Fruit fly (Drosophila melanogaster) whole organism, pupa: ENCODE data around the gene Acam.

Experiments used
- CG10348 ChIP-seq: fragments of 200-800 bp; sonication (Bioruptor generic); IDR thresholded peaks from 2 replicates; pipeline ENCODE4 v1.3.6; 2022; ENCODE audit warnings: missing biosample characterization, missing genetic modification characterization
- CG12605 ChIP-seq: fragments of 200-800 bp; sonication (Bioruptor generic); IDR thresholded peaks from 2 replicates; pipeline ENCODE4 v1.3.6; 2022; ENCODE audit warnings: missing biosample characterization, missing genetic modification characterization
- CG13204 ChIP-seq: fragments of 200-800 bp; sonication (Bioruptor generic); optimal IDR thresholded peaks from 2 replicates; lab custom pipeline; 2018; ENCODE audit warnings: missing biosample characterization, mild to moderate bottlenecking, missing genetic modification characterization, moderate library complexity
- CG14655 ChIP-seq: fragments of 200-800 bp; sonication (Bioruptor generic); optimal IDR thresholded peaks from 3 replicates; lab custom pipeline; 2017; ENCODE audit warnings: mild to moderate bottlenecking, missing biosample characterization, missing genetic modification reagents, missing genetic modification characterization
- CG15710 ChIP-seq: fragments of 200-800 bp; sonication (Bioruptor generic); optimal IDR thresholded peaks from 2 replicates; lab custom pipeline; 2018; ENCODE audit warnings: missing biosample characterization, mild to moderate bottlenecking, missing genetic modification characterization, moderate library complexity
- CG17806 ChIP-seq: fragments of 200-800 bp; sonication (Bioruptor generic); optimal IDR thresholded peaks from 2 replicates; lab custom pipeline; 2018; ENCODE audit warnings: missing biosample characterization, mild to moderate bottlenecking, missing genetic modification characterization, moderate library complexity
- CG32121 ChIP-seq: fragments of 200-800 bp; sonication (Bioruptor generic); IDR thresholded peaks from 2 replicates; pipeline ENCODE4 v1.3.6; 2022; ENCODE audit warnings: missing biosample characterization, missing genetic modification characterization
- CG34367 ChIP-seq: fragments of 200-800 bp; sonication (Bioruptor generic); optimal IDR thresholded peaks from 2 replicates; lab custom pipeline; 2018; ENCODE audit warnings: missing biosample characterization, mild to moderate bottlenecking, missing genetic modification characterization
- CG4496 ChIP-seq: fragments of 200-800 bp; sonication (Bioruptor generic); IDR thresholded peaks from 3 replicates; pipeline ENCODE4 v1.3.6; 2022; ENCODE audit warnings: missing biosample characterization, missing genetic modification characterization
- CG8159 ChIP-seq: fragments of 200-800 bp; sonication (Bioruptor generic); optimal IDR thresholded peaks from 3 replicates; lab custom pipeline; 2018; ENCODE audit warnings: missing biosample characterization, mild to moderate bottlenecking, missing genetic modification characterization, moderate library complexity
- CG8301 ChIP-seq: fragments of 200-800 bp; sonication (Bioruptor generic); optimal IDR thresholded peaks from 2 replicates; lab custom pipeline; 2018; ENCODE audit warnings: missing biosample characterization, mild to moderate bottlenecking, missing genetic modification characterization
- CG9948 ChIP-seq: fragments of 200-800 bp; sonication (Bioruptor generic); optimal IDR thresholded peaks from 2 replicates; lab custom pipeline; 2018; ENCODE audit warnings: missing biosample characterization, mild to moderate bottlenecking, missing genetic modification characterization, moderate library complexity
- D1 ChIP-seq: fragments of 200-800 bp; sonication (Bioruptor generic); optimal IDR thresholded peaks from 2 replicates; lab custom pipeline; 2018; ENCODE audit warnings: missing biosample characterization, mild to moderate bottlenecking, missing genetic modification characterization, moderate library complexity
- EcR ChIP-seq: fragments of 200-800 bp; sonication (Bioruptor generic); optimal IDR thresholded peaks from 3 replicates; lab custom pipeline; 2019; ENCODE audit warnings: missing biosample characterization, missing genetic modification characterization, mild to moderate bottlenecking, moderate library complexity, missing genetic modification reagents
- Ets98B ChIP-seq: fragments of 200-800 bp; sonication (Bioruptor generic); IDR thresholded peaks from 2 replicates; pipeline ENCODE4 v1.3.6; 2022; ENCODE audit warnings: missing biosample characterization, missing genetic modification characterization
- Pif1A ChIP-seq: fragments of 200-800 bp; sonication (Bioruptor generic); optimal IDR thresholded peaks from 3 replicates; lab custom pipeline; 2016; ENCODE audit warnings: missing biosample characterization, missing genetic modification characterization
- Pif1B ChIP-seq: fragments of 200-800 bp; sonication (Bioruptor generic); optimal IDR thresholded peaks from 3 replicates; lab custom pipeline; 2016; ENCODE audit warnings: missing biosample characterization, missing genetic modification characterization
- Snoo ChIP-seq: fragments of 200-800 bp; sonication (Bioruptor generic); optimal IDR thresholded peaks from 3 replicates; lab custom pipeline; 2017; ENCODE audit warnings: missing biosample characterization, mild to moderate bottlenecking, missing genetic modification characterization, inconsistent platforms
- fd96Ca ChIP-seq: fragments of 200-800 bp; sonication (Bioruptor generic); IDR thresholded peaks from 3 replicates; pipeline ENCODE4 v1.3.6; 2022; ENCODE audit warnings: missing biosample characterization, missing genetic modification characterization
- gl ChIP-seq: fragments of 200-800 bp; sonication (Bioruptor generic); optimal IDR thresholded peaks from 2 replicates; lab custom pipeline; 2018; ENCODE audit warnings: missing biosample characterization, mild to moderate bottlenecking, missing genetic modification characterization
- rn ChIP-seq: fragments of 200-800 bp; sonication (Bioruptor generic); IDR thresholded peaks from 2 replicates; pipeline ENCODE4 v1.3.6; 2022; ENCODE audit warnings: missing biosample characterization, missing genetic modification characterization

Acam gene

dm6 chr3R:25777098-25777497 lies 34.6 kb upstream of the Acam start, which contains the start of gene CG17195:
Gene CG17195 (minus strand): TSS chr3R:25777198.
- TF ChIP-seq Pif1A (GFP tag; lab: Kevin White, UChicago) (no peak), EcR (no peak), CG13204 (no peak), CG17806 (tag; lab: Kevin White, UChicago) (no peak), fd96Ca (no peak), D1 (no peak), gl (no peak), CG10348 (GFP tag; lab: Robert Waterston, UW) (no peak), CG9948 (tag; lab: Kevin White, UChicago) (no peak), Snoo (tag; lab: Kevin White, UChicago) (no peak), Ets98B (no peak), CG8159 (no peak), CG8301 (no peak), CG12605 (GFP tag; lab: Robert Waterston, UW) (no peak), rn (GFP tag; lab: Robert Waterston, UW) (no peak), CG32121 (GFP tag; lab: Robert Waterston, UW) (no peak), CG14655 (GFP tag; lab: Kevin White, UChicago) (no peak), CG4496 (GFP tag; lab: Robert Waterston, UW) (no peak)

- no peak for TF ChIP-seq Pif1A (GFP tag; lab: Kevin White, UChicago)
- TF ChIP-seq gl: no peak
- TF ChIP-seq CG10348 (GFP tag; lab: Robert Waterston, UW): no peak
- no peak for TF ChIP-seq Snoo (tag; lab: Kevin White, UChicago)
- no peak for TF ChIP-seq CG8301
- no peak for TF ChIP-seq EcR
- no peak for TF ChIP-seq CG15710 (tag; lab: Kevin White, UChicago)
Measured at dm6 chr3R:25778205-25778604, 33.5 kb upstream of the Acam start, which contains the start of gene CG4956. Gene CG4956 (minus strand): TSS chr3R:25778305.

- TF ChIP-seq CG10348 (GFP tag; lab: Robert Waterston, UW) (no peak), CG8159 (no peak), CG14655 (GFP tag; lab: Kevin White, UChicago) (no peak), CG15710 (tag; lab: Kevin White, UChicago) (no peak), Pif1A (GFP tag; lab: Kevin White, UChicago) (no peak), CG9948 (tag; lab: Kevin White, UChicago) (no peak), Snoo (tag; lab: Kevin White, UChicago) (no peak), CG8301 (no peak), EcR (no peak), CG4496 (GFP tag; lab: Robert Waterston, UW) (no peak), D1 (no peak)
- TF ChIP-seq, all 21 proteins: peak for 0
Measured at dm6 chr3R:25782855-25783424, 28.8 kb upstream of the Acam start.

- no peak for TF ChIP-seq CG15710 (tag; lab: Kevin White, UChicago)
Measured at dm6 chr3R:25787198-25787597, 24.5 kb upstream of the Acam start, which contains the start of gene CG4960. Gene CG4960 (minus strand): TSS chr3R:25787298.

- TF ChIP-seq gl: no peak
- TF ChIP-seq CG15710 (tag; lab: Kevin White, UChicago): no peak
- TF ChIP-seq CG8301: no peak
- TF ChIP-seq Pif1B: no peak
- no peak for TF ChIP-seq CG14655 (GFP tag; lab: Kevin White, UChicago)
Measured at dm6 chr3R:25789355-25789754, 22.4 kb upstream of the Acam start, which contains the start of gene CG31380. Gene CG31380 (minus strand): TSS chr3R:25789455.

dm6 chr3R:25790371-25790770 lies 21.3 kb upstream of the Acam start, which contains the start of gene CG31093:
Gene CG31093 (minus strand): TSS chr3R:25790471.
- TF ChIP-seq CG17806 (tag; lab: Kevin White, UChicago) (no peak), CG13204 (no peak), D1 (no peak)
- TF ChIP-seq, all 21 proteins: peak for 0

- TF ChIP-seq CG8301: no peak
- no peak for TF ChIP-seq Pif1A (GFP tag; lab: Kevin White, UChicago)
- no peak for TF ChIP-seq CG14655 (GFP tag; lab: Kevin White, UChicago)
- no peak for TF ChIP-seq CG34367 (tag; lab: Kevin White, UChicago)
- no peak for TF ChIP-seq CG15710 (tag; lab: Kevin White, UChicago)
- no peak for TF ChIP-seq EcR
- no peak for TF ChIP-seq Pif1B
- no peak for TF ChIP-seq gl
- TF ChIP-seq CG4496 (GFP tag; lab: Robert Waterston, UW): no peak
- TF ChIP-seq Snoo (tag; lab: Kevin White, UChicago): no peak
- TF ChIP-seq CG12605 (GFP tag; lab: Robert Waterston, UW): no peak
- no peak for TF ChIP-seq CG17806 (tag; lab: Kevin White, UChicago)
- TF ChIP-seq CG10348 (GFP tag; lab: Robert Waterston, UW): no peak
Measured at dm6 chr3R:25791807-25792206, 19.9 kb upstream of the Acam start.
